Fruit fly (Drosophila melanogaster) whole organism, embryonic: ENCODE data around the gene CG15019.
A peak's percentile ranks its signal among the peaks of the same experiment; 100 is the strongest.

Experiments
- Blimp-1 ChIP-seq: fragments of 200-800 bp; sonication (Bioruptor generic); optimal IDR thresholded peaks from 3 replicates; lab custom pipeline; 2018; ENCODE audit warnings: missing biosample characterization, missing genetic modification characterization, mild to moderate bottlenecking, moderate library complexity, missing genetic modification reagents
- CG10209 ChIP-seq: fragments of 200-800 bp; sonication (Bioruptor generic); optimal IDR thresholded peaks from 3 replicates; lab custom pipeline; 2017; ENCODE audit warnings: missing biosample characterization, mild to moderate bottlenecking, missing genetic modification characterization, missing genetic modification reagents
- CG10979 ChIP-seq: fragments of 200-800 bp; sonication (Bioruptor generic); optimal IDR thresholded peaks from 2 replicates; lab custom pipeline; 2018; ENCODE audit warnings: missing biosample characterization, mild to moderate bottlenecking, missing genetic modification characterization, moderate library complexity
- CG1233 ChIP-seq: fragments of 200-800 bp; sonication (Bioruptor generic); optimal IDR thresholded peaks from 4 replicates; lab custom pipeline; 2018; ENCODE audit warnings: missing biosample characterization, mild to moderate bottlenecking, missing genetic modification characterization
- CG13624 ChIP-seq: fragments of 200-800 bp; sonication (Bioruptor generic); optimal IDR thresholded peaks from 2 replicates; lab custom pipeline; 2016; ENCODE audit warnings: missing biosample characterization, missing genetic modification characterization
- CG1647 ChIP-seq: fragments of 200-800 bp; sonication (Bioruptor generic); optimal IDR thresholded peaks from 3 replicates; lab custom pipeline; 2016; ENCODE audit warnings: missing biosample characterization, missing genetic modification characterization
- CG18476 ChIP-seq: fragments of 200-800 bp; sonication (Bioruptor generic); optimal IDR thresholded peaks from 2 replicates; lab custom pipeline; 2016; ENCODE audit warnings: missing biosample characterization, mild to moderate bottlenecking, missing genetic modification characterization
- CG2199 ChIP-seq: fragments of 200-800 bp; sonication (Bioruptor generic); IDR thresholded peaks from 3 replicates; pipeline ENCODE4 v1.3.6; 2022; ENCODE audit warnings: missing biosample characterization, missing genetic modification characterization
- CG31224 ChIP-seq: fragments of 200-800 bp; sonication (Bioruptor generic); IDR thresholded peaks from 2 replicates; pipeline ENCODE4 v1.3.6; 2022; ENCODE audit warnings: missing biosample characterization, missing genetic modification characterization
- CG34376 ChIP-seq: fragments of 200-800 bp; sonication (Bioruptor generic); optimal IDR thresholded peaks from 2 replicates; lab custom pipeline; 2018; ENCODE audit warnings: missing biosample characterization, mild to moderate bottlenecking, missing genetic modification characterization
- CG4282 ChIP-seq: fragments of 200-800 bp; sonication (Bioruptor generic); optimal IDR thresholded peaks from 2 replicates; lab custom pipeline; 2016; ENCODE audit warnings: missing biosample characterization, missing genetic modification characterization
- CG5180 ChIP-seq: fragments of 200-800 bp; sonication (Bioruptor generic); optimal IDR thresholded peaks from 3 replicates; lab custom pipeline; 2017; ENCODE audit warnings: missing biosample characterization, missing genetic modification characterization, mild to moderate bottlenecking, moderate library complexity, missing genetic modification reagents
- CG6272 ChIP-seq: fragments of 200-800 bp; sonication (Bioruptor generic); IDR thresholded peaks from 2 replicates; pipeline ENCODE4 v1.3.6; 2022; ENCODE audit warnings: missing biosample characterization, missing genetic modification characterization
- CG9817 ChIP-seq: fragments of 200-800 bp; sonication (Bioruptor generic); optimal IDR thresholded peaks from 2 replicates; lab custom pipeline; 2018; ENCODE audit warnings: missing biosample characterization, mild to moderate bottlenecking, missing genetic modification characterization, moderate library complexity
- Dad ChIP-seq: fragments of 200-800 bp; sonication (Bioruptor generic); optimal IDR thresholded peaks from 3 replicates; lab custom pipeline; 2016; ENCODE audit warnings: missing biosample characterization, missing genetic modification characterization
- Gug ChIP-seq: fragments of 200-800 bp; sonication (Bioruptor generic); IDR thresholded peaks from 4 replicates; pipeline ENCODE4 v1.3.6; 2022; ENCODE audit warnings: missing biosample characterization, missing genetic modification characterization
- HLH54F ChIP-seq: fragments of 200-800 bp; sonication (Bioruptor generic); optimal IDR thresholded peaks from 3 replicates; lab custom pipeline; 2016; ENCODE audit warnings: missing biosample characterization, missing genetic modification characterization
- Hand ChIP-seq: fragments of 200-800 bp; sonication (Bioruptor generic); optimal IDR thresholded peaks from 2 replicates; lab custom pipeline; 2017; ENCODE audit warnings: mild to moderate bottlenecking, missing biosample characterization, missing genetic modification reagents, missing genetic modification characterization
- Hr51 ChIP-seq, 2 experiments: fragments of 200-800 bp; sonication (Bioruptor generic); optimal IDR thresholded peaks; 2 replicates in 1 of 2; 3 replicates in 1 of 2; lab custom pipeline; 2016 to 2018; ENCODE audit warnings: missing biosample characterization in 2 of 2, missing genetic modification characterization in 2 of 2, mild to moderate bottlenecking in 1 of 2, moderate library complexity in 1 of 2
- MBD-R2 ChIP-seq: fragments of 200-800 bp; sonication (Bioruptor generic); IDR thresholded peaks from 2 replicates; pipeline ENCODE4 v1.3.6; 2022; ENCODE audit warnings: missing biosample characterization, missing genetic modification characterization
- MTF-1 ChIP-seq: fragments of 200-800 bp; sonication (Bioruptor generic); optimal IDR thresholded peaks from 2 replicates; lab custom pipeline; 2018; ENCODE audit warnings: missing biosample characterization, mild to moderate bottlenecking, missing genetic modification characterization, borderline replicate concordance
- NC2β ChIP-seq: fragments of 200-800 bp; sonication (Bioruptor generic); optimal IDR thresholded peaks from 2 replicates; lab custom pipeline; 2016; ENCODE audit warnings: missing biosample characterization, missing genetic modification characterization
- NFAT ChIP-seq: fragments of 200-800 bp; sonication (Bioruptor generic); IDR thresholded peaks from 2 replicates; pipeline ENCODE4 v1.3.6; 2022; ENCODE audit warnings: missing biosample characterization, missing genetic modification characterization
- Sox102F ChIP-seq: fragments of 200-800 bp; sonication (Bioruptor generic); optimal IDR thresholded peaks from 2 replicates; lab custom pipeline; 2018; ENCODE audit warnings: missing biosample characterization, mild to moderate bottlenecking, missing genetic modification characterization, moderate library complexity
- Spps ChIP-seq: fragments of 200-800 bp; sonication (Bioruptor generic); optimal IDR thresholded peaks from 2 replicates; lab custom pipeline; 2018; ENCODE audit warnings: missing biosample characterization, mild to moderate bottlenecking, missing genetic modification characterization
- Stat92E ChIP-seq, 3 experiments: fragments of >200 bp in 2 of 3; fragments of 200-800 bp in 1 of 3; sonication (Bioruptor generic) in 1 of 3; optimal IDR thresholded peaks; 2 replicates each; lab custom pipeline; 2017 to 2019; ENCODE audit warnings: missing biosample characterization in 3 of 3, missing genetic modification characterization in 3 of 3, mild to moderate bottlenecking in 1 of 3, moderate library complexity in 1 of 3
- Xrp1 ChIP-seq: fragments of 200-800 bp; sonication (Bioruptor generic); IDR thresholded peaks from 2 replicates; pipeline ENCODE4 v1.3.6; 2022; ENCODE audit warnings: missing biosample characterization, missing genetic modification characterization
- al ChIP-seq: fragments of 200-800 bp; sonication (Bioruptor generic); IDR thresholded peaks from 2 replicates; pipeline ENCODE4 v1.3.6; 2022; ENCODE audit warnings: missing biosample characterization, missing genetic modification characterization
- chif ChIP-seq, 2 experiments: fragments of 200-800 bp; sonication (Bioruptor generic); optimal IDR thresholded peaks; 3 replicates each; lab custom pipeline; 2016; ENCODE audit warnings: missing biosample characterization in 2 of 2, missing genetic modification characterization in 2 of 2
- chinmo ChIP-seq: fragments of 200-800 bp; sonication (Bioruptor generic); IDR thresholded peaks from 4 replicates; pipeline ENCODE4 v1.3.6; 2022; ENCODE audit warnings: missing biosample characterization, missing genetic modification characterization; ENCODE audit not compliant: partially characterized antibody
- crp ChIP-seq, 2 experiments: fragments of 200-800 bp; sonication (Bioruptor generic); optimal IDR thresholded peaks; 2 replicates in 1 of 2; 3 replicates in 1 of 2; lab custom pipeline; 2017; ENCODE audit warnings: missing biosample characterization in 2 of 2, missing genetic modification characterization in 2 of 2, mild to moderate bottlenecking in 1 of 2, moderate library complexity in 1 of 2
- eve ChIP-seq, 2 experiments: fragments of >200 bp; optimal IDR thresholded peaks; 2 replicates each; lab custom pipeline; 2017; ENCODE audit warnings: missing biosample characterization in 2 of 2, missing genetic modification characterization in 2 of 2
- gem ChIP-seq: fragments of 200-800 bp; sonication (Bioruptor generic); optimal IDR thresholded peaks from 2 replicates; lab custom pipeline; 2019; ENCODE audit warnings: missing biosample characterization, mild to moderate bottlenecking, missing genetic modification characterization, moderate library complexity
- hkb ChIP-seq, 2 experiments: fragments of 200-800 bp in 1 of 2; fragments of >200 bp in 1 of 2; sonication (Bioruptor generic) in 1 of 2; IDR thresholded peaks in 1 of 2; optimal IDR thresholded peaks in 1 of 2; 2 replicates each; pipeline versions ENCODE4 v1.3.6 to Lab custom; 2017 to 2022; ENCODE audit warnings: missing biosample characterization in 1 of 2, missing genetic modification characterization in 1 of 2
- jing ChIP-seq: fragments of 200-800 bp; sonication (Bioruptor generic); optimal IDR thresholded peaks from 2 replicates; lab custom pipeline; 2018; ENCODE audit warnings: missing biosample characterization, mild to moderate bottlenecking, missing genetic modification characterization
- lab ChIP-seq: fragments of 200-800 bp; sonication (Bioruptor generic); optimal IDR thresholded peaks from 3 replicates; lab custom pipeline; 2017; ENCODE audit warnings: missing biosample characterization, missing genetic modification characterization, mild to moderate bottlenecking, moderate library complexity, missing genetic modification reagents
- lilli ChIP-seq: fragments of 200-800 bp; sonication (Bioruptor generic); optimal IDR thresholded peaks from 3 replicates; lab custom pipeline; 2016; ENCODE audit warnings: missing biosample characterization, missing genetic modification characterization
- lmd ChIP-seq: fragments of 200-800 bp; sonication (Bioruptor generic); IDR thresholded peaks from 2 replicates; pipeline ENCODE4 v1.3.6; 2022; ENCODE audit warnings: missing biosample characterization, missing genetic modification characterization
- lola ChIP-seq, 3 experiments: fragments of >200 bp in 2 of 3; fragments of 200-800 bp in 1 of 3; sonication (Bioruptor generic) in 1 of 3; optimal IDR thresholded peaks; 2 replicates each; lab custom pipeline; 2017 to 2019; ENCODE audit warnings: missing biosample characterization in 3 of 3, missing genetic modification characterization in 3 of 3, mild to moderate bottlenecking in 1 of 3, moderate library complexity in 1 of 3
- oc ChIP-seq: fragments of 200-800 bp; sonication (Bioruptor generic); optimal IDR thresholded peaks from 2 replicates; lab custom pipeline; 2018; ENCODE audit warnings: missing biosample characterization, mild to moderate bottlenecking, missing genetic modification characterization, moderate library complexity
- pum ChIP-seq: fragments of 200-800 bp; sonication (Bioruptor generic); optimal IDR thresholded peaks from 2 replicates; lab custom pipeline; 2016; ENCODE audit warnings: missing biosample characterization, missing genetic modification characterization
- stc ChIP-seq: fragments of 200-800 bp; sonication (Bioruptor generic); IDR thresholded peaks from 2 replicates; pipeline ENCODE4 v1.3.6; 2022; ENCODE audit warnings: missing biosample characterization, missing genetic modification characterization
- stwl ChIP-seq: fragments of 200-800 bp; sonication (Bioruptor generic); optimal IDR thresholded peaks from 3 replicates; lab custom pipeline; 2018; ENCODE audit warnings: missing biosample characterization, mild to moderate bottlenecking, missing genetic modification characterization, moderate library complexity
- tin ChIP-seq: fragments of 200-800 bp; sonication (Bioruptor generic); optimal IDR thresholded peaks from 3 replicates; lab custom pipeline; 2016; ENCODE audit warnings: missing biosample characterization, missing genetic modification characterization
- trh ChIP-seq: fragments of 200-800 bp; sonication (Bioruptor generic); optimal IDR thresholded peaks from 2 replicates; lab custom pipeline; 2016; ENCODE audit warnings: missing biosample characterization, missing genetic modification characterization
- unc-4 ChIP-seq: fragments of 200-800 bp; sonication (Bioruptor generic); IDR thresholded peaks from 2 replicates; pipeline ENCODE4 v1.3.6; 2022; ENCODE audit warnings: missing biosample characterization, missing genetic modification characterization; ENCODE audit not compliant: partially characterized antibody
- usp ChIP-seq: fragments of >200 bp; optimal IDR thresholded peaks from 2 replicates; lab custom pipeline; 2017; ENCODE audit warnings: missing biosample characterization, missing genetic modification characterization
- z ChIP-seq: fragments of 200-800 bp; sonication (Bioruptor generic); IDR thresholded peaks from 3 replicates; pipeline ENCODE4 v1.3.6; 2022; ENCODE audit warnings: missing biosample characterization, missing genetic modification characterization

The CG15019 gene

dm6 chr3L:4407743-4408142, 1.9 kb upstream of the CG15019 start (continued):
- no peak for TF ChIP-seq Stat92E (GFP tag; optimal IDR thresholded peaks at IDR 0.05; lab: Kevin White, UChicago)
- TF ChIP-seq CG18476 (GFP tag; lab: Kevin White, UChicago) = no peak
- TF ChIP-seq crp (GFP tag; optimal IDR thresholded peaks at IDR 0.05; lab: Kevin White, UChicago) = no peak
- TF ChIP-seq pum (GFP tag; lab: Kevin White, UChicago) = peak; percentile 3
- no peak for TF ChIP-seq CG4282 (GFP tag; lab: Kevin White, UChicago)
- TF ChIP-seq MBD-R2 (GFP tag; lab: Robert Waterston, UW) = no peak
- TF ChIP-seq Gug (GFP tag; lab: Robert Waterston, UW) = no peak
- TF ChIP-seq stc (GFP tag; lab: Robert Waterston, UW) = peak; percentile 8; the same call in 1 of the 2 replicates
- TF ChIP-seq CG1647 (GFP tag; lab: Kevin White, UChicago) = no peak
- no peak for TF ChIP-seq CG2199 (GFP tag; lab: Robert Waterston, UW)
- peak in 1 of 2 experiments; percentile 5 for TF ChIP-seq eve (GFP tag; optimal IDR thresholded peaks at IDR 0.05; lab: Kevin White, UChicago)
- TF ChIP-seq CG5180 (GFP tag; lab: Kevin White, UChicago) = no peak
- TF ChIP-seq CG9817 (tag; lab: Kevin White, UChicago) = no peak
- no peak for TF ChIP-seq Hand
- TF ChIP-seq CG10979 (tag; lab: Kevin White, UChicago) = no peak
- TF ChIP-seq CG6272 = no peak
- TF ChIP-seq Sox102F (GFP tag; lab: Kevin White, UChicago) = peak; percentile 23
- no peak for TF ChIP-seq lola (GFP tag; optimal IDR thresholded peaks at IDR 0.05; lab: Kevin White, UChicago)
- TF ChIP-seq CG34376 (GFP tag; lab: Kevin White, UChicago) = no peak
- no peak for TF ChIP-seq hkb (optimal IDR thresholded peaks at IDR 0.05; lab: Kevin White, UChicago)
- TF ChIP-seq hkb (GFP tag; IDR thresholded peaks at IDR 0.05; lab: Robert Waterston, UW) = no peak
- TF ChIP-seq Xrp1 (GFP tag; lab: Robert Waterston, UW) = no peak
- TF ChIP-seq Spps = no peak
- no peak for TF ChIP-seq CG13624 (GFP tag; lab: Kevin White, UChicago)
- no peak for TF ChIP-seq lab (GFP tag; lab: Kevin White, UChicago)
- no peak for TF ChIP-seq CG1233
- TF ChIP-seq tin (GFP tag; lab: Kevin White, UChicago) = no peak
- peak; percentile 47 for TF ChIP-seq gem (tag; lab: Kevin White, UChicago)
- no peak for TF ChIP-seq Blimp-1 (GFP tag; lab: Kevin White, UChicago)

DNA sequence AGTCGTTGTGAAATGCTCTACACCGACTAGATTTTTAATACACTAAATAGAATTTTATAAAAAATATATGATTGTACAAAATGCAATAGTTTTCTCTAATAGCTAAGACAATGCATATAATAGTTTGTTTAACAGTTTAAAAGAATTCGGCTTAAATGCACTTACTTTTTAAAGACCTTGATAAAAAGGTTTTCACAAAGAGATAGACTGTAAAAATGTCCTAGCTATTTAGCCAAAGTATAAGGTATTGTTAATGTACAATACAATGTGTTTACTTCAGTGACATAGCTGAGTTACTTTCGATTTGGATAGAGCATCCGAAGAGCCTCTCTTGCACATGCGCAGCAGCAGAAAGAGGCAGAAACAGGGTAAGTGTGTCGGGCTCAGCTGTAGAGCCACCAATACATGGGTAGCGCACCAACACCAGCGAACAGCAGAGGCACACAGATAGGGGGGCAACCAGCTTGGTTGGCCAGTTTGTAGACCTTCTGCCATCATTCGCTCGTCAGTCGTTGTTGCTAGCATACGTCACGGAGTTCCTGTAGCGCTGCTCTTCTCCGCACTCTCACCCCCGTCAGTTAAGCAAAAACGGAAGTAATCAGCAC, 896 bp upstream of the CG15019 start, which contains the start of gene TP53INP:
Gene TP53INP, plus strand, starts transcription at position 291 of the 605 bp plus-strand sequence.
- peak; percentile 44; the same call in 1 of the 2 replicates for TF ChIP-seq al (GFP tag; lab: Robert Waterston, UW)
- peak; percentile 68 for TF ChIP-seq Dad
- peak; percentile 75 for TF ChIP-seq oc (tag; lab: Kevin White, UChicago)
- peak; percentile 92 for TF ChIP-seq CG10209 (GFP tag; lab: Kevin White, UChicago)
- TF ChIP-seq unc-4 = peak; percentile 39; the same call in 1 of the 2 replicates
- TF ChIP-seq Hr51 (GFP tag; optimal IDR thresholded peaks at IDR 0.05; lab: Kevin White, UChicago) = peak; percentile 62 to 94
- peak; percentile 82 for TF ChIP-seq lilli (GFP tag; lab: Kevin White, UChicago)
- TF ChIP-seq jing (GFP tag; lab: Kevin White, UChicago) = peak; percentile 65
- peak; percentile 8 for TF ChIP-seq stwl (tag; lab: Kevin White, UChicago)
- TF ChIP-seq HLH54F (GFP tag; lab: Kevin White, UChicago) = peak; percentile 68
- TF ChIP-seq MTF-1 (GFP tag; lab: Kevin White, UChicago) = no peak
- TF ChIP-seq eve (GFP tag; optimal IDR thresholded peaks at IDR 0.05; lab: Kevin White, UChicago) = peak in 1 of 2 experiments; percentile 88
- TF ChIP-seq chif (GFP tag; optimal IDR thresholded peaks at IDR 0.05; lab: Kevin White, UChicago) = peak; percentile 64 to 77
- peak; percentile 79 for TF ChIP-seq lmd (GFP tag; lab: Robert Waterston, UW)
- TF ChIP-seq NC2β (GFP tag; lab: Kevin White, UChicago) = peak; percentile 49
- TF ChIP-seq z (GFP tag; lab: Robert Waterston, UW) = no peak
- TF ChIP-seq usp = no peak
- peak; percentile 83 for TF ChIP-seq CG9817 (tag; lab: Kevin White, UChicago)
- peak; percentile 79 for TF ChIP-seq trh (GFP tag; lab: Kevin White, UChicago)
- peak; percentile 96 for TF ChIP-seq chinmo (GFP tag; lab: Robert Waterston, UW)
- TF ChIP-seq CG31224 (GFP tag; lab: Robert Waterston, UW) = peak; percentile 58; the same call in 1 of the 2 replicates
- TF ChIP-seq NFAT = no peak
